Worm (Caenorhabditis elegans) whole organism, L4 larva: ENCODE data around the gene oac-15.

Experiments
- F49E8.2 ChIP-seq: sonication (generic microtip); optimal IDR thresholded peaks from 2 replicates; lab custom pipeline; 2016; ENCODE audit warnings: missing compliant biosample characterization, mild to moderate bottlenecking, missing genetic modification characterization, borderline replicate concordance
- Y75B8A.6 ChIP-seq: fragments of 200-800 bp; sonication (Bioruptor generic); IDR thresholded peaks from 2 replicates; pipeline ENCODE4 v1.3.6; 2022; ENCODE audit warnings: missing genetic modification reagents, missing genetic modification characterization, missing compliant biosample characterization
- mdl-1 ChIP-seq, 2 experiments: fragments of 150-350 bp in 1 of 2; sonication (generic microtip) in 1 of 2; optimal IDR thresholded peaks; 2 replicates each; lab custom pipeline; 2014 to 2017; ENCODE audit warnings: missing biosample characterization in 2 of 2, missing genetic modification characterization in 2 of 2
- nhr-10 ChIP-seq: fragments of 150-350 bp; optimal IDR thresholded peaks from 2 replicates; lab custom pipeline; 2014; ENCODE audit warnings: missing biosample characterization, missing genetic modification characterization
- nhr-237 ChIP-seq: sonication (generic microtip); optimal IDR thresholded peaks from 2 replicates; lab custom pipeline; 2017; ENCODE audit warnings: missing biosample characterization, missing genetic modification characterization
- zfp-2 ChIP-seq: sonication (generic microtip); optimal IDR thresholded peaks from 2 replicates; lab custom pipeline; 2016; ENCODE audit warnings: mild to moderate bottlenecking, missing genetic modification characterization, missing compliant biosample characterization

ce11 chrV:16180350-16180749, 29.4 kb downstream of the oac-15 start, which contains the start of gene str-106:
- TF ChIP-seq F49E8.2 (tag; lab: Kevin White, UChicago) (no peak), Y75B8A.6 (GFP tag; lab: Robert Waterston, UW) (no peak), nhr-237 (no peak), mdl-1 (tag; optimal IDR thresholded peaks at IDR 0.05; lab: Kevin White, UChicago) (no peak), zfp-2 (no peak), nhr-10 (tag; lab: Kevin White, UChicago) (no peak)
